Worm (Caenorhabditis elegans): ENCODE results near the gene H03A11.2.

H03A11.2 gene

ce11 chrX:15199052-15199451, 31.4 kb downstream of the H03A11.2 start, which contains the start of gene snt-7:
snt-7 (minus strand) TSS chrX:15199152.
- TF ChIP-seq unc-62 (GFP tag; optimal IDR thresholded peaks at IDR 0.05) = no peak

- no peak for TF ChIP-seq unc-62 (GFP tag; optimal IDR thresholded peaks at IDR 0.05)
These were observed 36.2 kb downstream of the H03A11.2 start, which contains the start of gene phat-6 for ce11 chrX:15194283-15194682. phat-6 (minus strand) TSS chrX:15194383.

ce11 chrX:15191370-15191769, 39.1 kb downstream of the H03A11.2 start:
- TF ChIP-seq unc-62 (GFP tag; optimal IDR thresholded peaks at IDR 0.05) = no peak

- TF ChIP-seq unc-62 (GFP tag; optimal IDR thresholded peaks at IDR 0.05) = no peak
These were observed 40.6 kb downstream of the H03A11.2 start, which contains the start of gene T10B10.4 for ce11 chrX:15189823-15190222. T10B10.4 (plus strand) TSS chrX:15190123.

- no peak for TF ChIP-seq unc-62 (GFP tag; optimal IDR thresholded peaks at IDR 0.05)
These were observed 41.3 kb downstream of the H03A11.2 start for ce11 chrX:15188986-15189675.

ce11 chrX:15188510-15188909, 41.9 kb downstream of the H03A11.2 start:
- TF ChIP-seq unc-62 (GFP tag; optimal IDR thresholded peaks at IDR 0.05) = no peak

- TF ChIP-seq unc-62 (GFP tag; optimal IDR thresholded peaks at IDR 0.05) = no peak
These were observed 49.0 kb downstream of the H03A11.2 start, which contains the start of gene pkhm-2 for ce11 chrX:15181454-15181853. pkhm-2 (minus strand) TSS chrX:15181465.

ce11 chrX:15176431-15176911, 54.0 kb downstream of the H03A11.2 start, which contains the start of gene col-41:
col-41 (minus strand) TSS chrX:15176481.
- no peak for TF ChIP-seq unc-62 (GFP tag; optimal IDR thresholded peaks at IDR 0.05)
